Fruit fly (Drosophila melanogaster) whole organism: ENCODE data around the gene CG7179.
"Not testable (repeated sequence)": the region's sequence is repeated elsewhere in the genome, so short reads cannot be mapped to it uniquely, and the experiment has no call there.

Source experiments
- CG8478 ChIP-seq: fragments of >200 bp; optimal IDR thresholded peaks from 2 replicates; lab custom pipeline; 2018; ENCODE audit warnings: inconsistent platforms
- Dll ChIP-seq: fragments of >200 bp; optimal IDR thresholded peaks from 2 replicates; lab custom pipeline; 2017
- EcR ChIP-seq, 2 experiments: fragments of >200 bp; optimal IDR thresholded peaks; 2 replicates each; lab custom pipeline; 2017; ENCODE audit warnings: missing biosample characterization in 2 of 2, missing genetic modification characterization in 2 of 2, missing genetic modification reagents in 2 of 2
- pan ChIP-seq: fragments of >200 bp; optimal IDR thresholded peaks from 2 replicates; lab custom pipeline; 2017
- psq ChIP-seq: fragments of >200 bp; optimal IDR thresholded peaks from 2 replicates; lab custom pipeline; 2017
- usp ChIP-seq: fragments of >200 bp; optimal IDR thresholded peaks from 2 replicates; lab custom pipeline; 2017; ENCODE audit warnings: missing biosample characterization, missing genetic modification characterization, mixed read lengths

Gene CG7179

dm6 chr2L:7746975-7747374 lies 30.9 kb downstream of the CG7179 start, which contains the start of gene ATPsynGL:
ATPsynGL (plus strand) TSS chr2L:7747275.
- TF ChIP-seq usp (GFP tag; lab: Kevin White, UChicago) = no peak
- TF ChIP-seq Dll (lab: Kevin White, UChicago) = no peak
- TF ChIP-seq CG8478 = no peak
- no peak for TF ChIP-seq pan
- no peak for TF ChIP-seq EcR (GFP tag; optimal IDR thresholded peaks at IDR 0.05; lab: Kevin White, UChicago)
- TF ChIP-seq psq (lab: Kevin White, UChicago) = no peak

- TF ChIP-seq CG8478 (no peak), EcR (GFP tag; optimal IDR thresholded peaks at IDR 0.05; lab: Kevin White, UChicago) (no peak), psq (lab: Kevin White, UChicago) (no peak), pan (no peak), Dll (lab: Kevin White, UChicago) (no peak), usp (GFP tag; lab: Kevin White, UChicago) (no peak)
These were observed 33.1 kb downstream of the CG7179 start, which contains the start of gene CG7214 for dm6 chr2L:7744739-7745138. CG7214 (minus strand) TSS chr2L:7744839.

- no peak for TF ChIP-seq pan
- no peak for TF ChIP-seq CG8478
- no peak for TF ChIP-seq usp (GFP tag; lab: Kevin White, UChicago)
- no peak for TF ChIP-seq EcR (GFP tag; optimal IDR thresholded peaks at IDR 0.05; lab: Kevin White, UChicago)
- TF ChIP-seq Dll (lab: Kevin White, UChicago) = no peak
- no peak for TF ChIP-seq psq (lab: Kevin White, UChicago)
These were observed 33.6 kb downstream of the CG7179 start for dm6 chr2L:7744208-7744607.

- no peak for TF ChIP-seq EcR (GFP tag; optimal IDR thresholded peaks at IDR 0.05; lab: Kevin White, UChicago)
- no peak for TF ChIP-seq psq (lab: Kevin White, UChicago)
- TF ChIP-seq CG8478 = no peak
- no peak for TF ChIP-seq Dll (lab: Kevin White, UChicago)
- no peak for TF ChIP-seq usp (GFP tag; lab: Kevin White, UChicago)
- TF ChIP-seq pan = no peak
These were observed 36.4 kb downstream of the CG7179 start, which contains the start of gene Acp1 for dm6 chr2L:7741437-7741836. Acp1 (minus strand) TSS chr2L:7741537.

- not testable (repeated sequence) for TF ChIP-seq psq (lab: Kevin White, UChicago); CG8478; usp (GFP tag; lab: Kevin White, UChicago)
These were observed 39.1 kb downstream of the CG7179 start, which contains the start of gene CG31904 for dm6 chr2L:7738709-7739108. CG31904 (minus strand) TSS chr2L:7738809.

- not testable (repeated sequence) for TF ChIP-seq usp (GFP tag; lab: Kevin White, UChicago); Dll (lab: Kevin White, UChicago); pan
These were observed 45.3 kb downstream of the CG7179 start, which contains the start of gene CG13796 for dm6 chr2L:7732570-7732969. CG13796 (minus strand) TSS chr2L:7732670.

dm6 chr2L:7726268-7726997 lies 51.4 kb downstream of the CG7179 start, which contains the start of gene CG13795:
CG13795 (minus strand) TSS chr2L:7726298.
- no peak for TF ChIP-seq pan
- no peak for TF ChIP-seq usp (GFP tag; lab: Kevin White, UChicago)
- TF ChIP-seq EcR (GFP tag; optimal IDR thresholded peaks at IDR 0.05; lab: Kevin White, UChicago) = no peak
- TF ChIP-seq CG8478 = no peak
- no peak for TF ChIP-seq Dll (lab: Kevin White, UChicago)
- TF ChIP-seq psq (lab: Kevin White, UChicago) = no peak
